Fruit fly (Drosophila melanogaster) whole organism, embryonic: Measurements from ENCODE around the gene Jhbp16.

Experiments
- Awh ChIP-seq: fragments of 200-800 bp; sonication (Bioruptor generic); IDR thresholded peaks from 2 replicates; pipeline ENCODE4, ENCODE4 v1.3.6; 2022; ENCODE audit warnings: missing biosample characterization, missing genetic modification characterization
- BEAF-32 ChIP-seq: fragments of 200-800 bp; sonication (Bioruptor generic); optimal IDR thresholded peaks from 3 replicates; lab custom pipeline; 2017; ENCODE audit warnings: missing biosample characterization, missing genetic modification characterization, mild to moderate bottlenecking, moderate library complexity, missing genetic modification reagents
- Bdp1 ChIP-seq: fragments of 200-800 bp; sonication (Bioruptor generic); optimal IDR thresholded peaks from 3 replicates; lab custom pipeline; 2016; ENCODE audit warnings: missing biosample characterization, missing genetic modification characterization
- CG10979 ChIP-seq: fragments of 200-800 bp; sonication (Bioruptor generic); optimal IDR thresholded peaks from 2 replicates; lab custom pipeline; 2018; ENCODE audit warnings: missing biosample characterization, mild to moderate bottlenecking, missing genetic modification characterization, moderate library complexity
- CG11398 ChIP-seq: fragments of 200-800 bp; sonication (Bioruptor generic); optimal IDR thresholded peaks from 2 replicates; lab custom pipeline; 2016; ENCODE audit warnings: missing biosample characterization, missing genetic modification characterization
- CG12299 ChIP-seq: fragments of 200-800 bp; sonication (Bioruptor generic); optimal IDR thresholded peaks from 2 replicates; lab custom pipeline; 2018; ENCODE audit warnings: missing biosample characterization, mild to moderate bottlenecking, missing genetic modification characterization
- CG12769 ChIP-seq: fragments of 200-800 bp; sonication (Bioruptor generic); optimal IDR thresholded peaks from 2 replicates; lab custom pipeline; 2019; ENCODE audit warnings: missing biosample characterization, mild to moderate bottlenecking, missing genetic modification characterization, moderate library complexity
- CG12942 ChIP-seq: fragments of 200-800 bp; sonication (Bioruptor generic); optimal IDR thresholded peaks from 3 replicates; lab custom pipeline; 2016; ENCODE audit warnings: missing biosample characterization, missing genetic modification characterization
- CG13287 ChIP-seq: fragments of 200-800 bp; sonication (Bioruptor generic); IDR thresholded peaks from 2 replicates; pipeline ENCODE4 v1.3.6; 2022; ENCODE audit warnings: missing biosample characterization, missing genetic modification characterization; ENCODE audit not compliant: partially characterized antibody
- CG13624 ChIP-seq: fragments of 200-800 bp; sonication (Bioruptor generic); optimal IDR thresholded peaks from 2 replicates; lab custom pipeline; 2016; ENCODE audit warnings: missing biosample characterization, missing genetic modification characterization
- CG14441 ChIP-seq: fragments of 200-800 bp; sonication (Bioruptor generic); IDR thresholded peaks from 2 replicates; pipeline ENCODE4 v1.3.6; 2022; ENCODE audit warnings: missing biosample characterization, missing genetic modification characterization
- CG17186 ChIP-seq: fragments of 200-800 bp; sonication (Bioruptor generic); optimal IDR thresholded peaks from 3 replicates; lab custom pipeline; 2017; ENCODE audit warnings: missing biosample characterization, missing genetic modification reagents, missing genetic modification characterization
- CG17359 ChIP-seq: fragments of 200-800 bp; sonication (Bioruptor generic); optimal IDR thresholded peaks from 3 replicates; lab custom pipeline; 2018; ENCODE audit warnings: missing biosample characterization, mild to moderate bottlenecking, missing genetic modification characterization, moderate library complexity
- CG17361 ChIP-seq: fragments of 200-800 bp; sonication (Bioruptor generic); IDR thresholded peaks from 3 replicates; pipeline ENCODE4 v1.3.6; 2022; ENCODE audit warnings: missing biosample characterization, missing genetic modification characterization
- CG17385 ChIP-seq: fragments of 200-800 bp; sonication (Bioruptor generic); optimal IDR thresholded peaks from 3 replicates; lab custom pipeline; 2018; ENCODE audit warnings: missing biosample characterization, mild to moderate bottlenecking, missing genetic modification characterization
- CG17568 ChIP-seq: fragments of 200-800 bp; sonication (Bioruptor generic); optimal IDR thresholded peaks from 2 replicates; lab custom pipeline; 2018; ENCODE audit warnings: missing biosample characterization, mild to moderate bottlenecking, missing genetic modification characterization, moderate library complexity
- CG18476 ChIP-seq: fragments of 200-800 bp; sonication (Bioruptor generic); optimal IDR thresholded peaks from 2 replicates; lab custom pipeline; 2016; ENCODE audit warnings: missing biosample characterization, mild to moderate bottlenecking, missing genetic modification characterization
- CG2116 ChIP-seq: fragments of 200-800 bp; sonication (Bioruptor generic); optimal IDR thresholded peaks from 3 replicates; lab custom pipeline; 2018; ENCODE audit warnings: missing biosample characterization, mild to moderate bottlenecking, missing genetic modification characterization
- CG2199 ChIP-seq: fragments of 200-800 bp; sonication (Bioruptor generic); IDR thresholded peaks from 3 replicates; pipeline ENCODE4 v1.3.6; 2022; ENCODE audit warnings: missing biosample characterization, missing genetic modification characterization
- CG3065 ChIP-seq: fragments of 200-800 bp; sonication (Bioruptor generic); optimal IDR thresholded peaks from 2 replicates; lab custom pipeline; 2016; ENCODE audit warnings: missing biosample characterization, missing genetic modification characterization
- CG4282 ChIP-seq: fragments of 200-800 bp; sonication (Bioruptor generic); optimal IDR thresholded peaks from 2 replicates; lab custom pipeline; 2016; ENCODE audit warnings: missing biosample characterization, missing genetic modification characterization
- CG4820 ChIP-seq: fragments of 200-800 bp; sonication (Bioruptor generic); optimal IDR thresholded peaks from 3 replicates; lab custom pipeline; 2016; ENCODE audit warnings: missing biosample characterization, missing genetic modification characterization
- CG4854 ChIP-seq: fragments of 200-800 bp; sonication (Bioruptor generic); optimal IDR thresholded peaks from 2 replicates; lab custom pipeline; 2016; ENCODE audit warnings: missing biosample characterization, missing genetic modification characterization, inconsistent platforms
- CG6654 ChIP-seq: fragments of 200-800 bp; sonication (Bioruptor generic); optimal IDR thresholded peaks from 2 replicates; lab custom pipeline; 2017; ENCODE audit warnings: missing biosample characterization, mild to moderate bottlenecking, missing genetic modification characterization
- Camta ChIP-seq: fragments of 200-800 bp; sonication (Bioruptor generic); optimal IDR thresholded peaks from 2 replicates; lab custom pipeline; 2016; ENCODE audit warnings: missing biosample characterization, missing genetic modification characterization
- Dad ChIP-seq: fragments of 200-800 bp; sonication (Bioruptor generic); optimal IDR thresholded peaks from 3 replicates; lab custom pipeline; 2016; ENCODE audit warnings: missing biosample characterization, missing genetic modification characterization
- Drgx ChIP-seq: fragments of 200-800 bp; sonication (Bioruptor generic); IDR thresholded peaks from 2 replicates; pipeline ENCODE4 v1.3.6; 2022; ENCODE audit warnings: missing biosample characterization, missing genetic modification characterization
- E2f2 ChIP-seq: fragments of 200-800 bp; sonication (Bioruptor generic); IDR thresholded peaks from 2 replicates; pipeline ENCODE4 v1.3.6; 2022; ENCODE audit warnings: missing biosample characterization, missing genetic modification characterization
- GATAe ChIP-seq: fragments of 200-800 bp; sonication (Bioruptor generic); conservative IDR thresholded peaks from 2 replicates; pipeline ENCODE4 v1.3.6; 2022; ENCODE audit warnings: missing biosample characterization, missing genetic modification characterization
- Gsc ChIP-seq: fragments of 200-800 bp; sonication (Bioruptor generic); IDR thresholded peaks from 2 replicates; pipeline ENCODE4 v1.3.6; 2022; ENCODE audit warnings: missing biosample characterization, missing genetic modification characterization
- HHEX ChIP-seq: fragments of 200-800 bp; sonication (Bioruptor generic); optimal IDR thresholded peaks from 3 replicates; lab custom pipeline; 2017; ENCODE audit warnings: missing biosample characterization, mild to moderate bottlenecking, missing genetic modification characterization, missing genetic modification reagents
- Hmx ChIP-seq: fragments of 200-800 bp; sonication (Bioruptor generic); optimal IDR thresholded peaks from 2 replicates; lab custom pipeline; 2016; ENCODE audit warnings: missing biosample characterization, missing genetic modification characterization
- Hr3 ChIP-seq: fragments of 200-800 bp; sonication (Bioruptor generic); optimal IDR thresholded peaks from 3 replicates; lab custom pipeline; 2016; ENCODE audit warnings: missing biosample characterization, missing genetic modification characterization
- Hsf ChIP-seq: fragments of 200-800 bp; sonication (Bioruptor generic); optimal IDR thresholded peaks from 3 replicates; lab custom pipeline; 2016; ENCODE audit warnings: missing biosample characterization, missing genetic modification characterization
- MESR4 ChIP-seq: fragments of 200-800 bp; sonication (Bioruptor generic); optimal IDR thresholded peaks from 2 replicates; lab custom pipeline; 2018; ENCODE audit warnings: missing biosample characterization, mild to moderate bottlenecking, missing genetic modification characterization, moderate library complexity
- MTF-1 ChIP-seq: fragments of 200-800 bp; sonication (Bioruptor generic); optimal IDR thresholded peaks from 2 replicates; lab custom pipeline; 2018; ENCODE audit warnings: missing biosample characterization, mild to moderate bottlenecking, missing genetic modification characterization, borderline replicate concordance
- Sin3A ChIP-seq: fragments of >200 bp; optimal IDR thresholded peaks from 2 replicates; lab custom pipeline; 2018
- Sox100B ChIP-seq: fragments of 200-800 bp; sonication (Bioruptor generic); optimal IDR thresholded peaks from 3 replicates; lab custom pipeline; 2018; ENCODE audit warnings: missing biosample characterization, mild to moderate bottlenecking, missing genetic modification characterization
- bsh ChIP-seq, 2 experiments: fragments of 200-800 bp; sonication (Bioruptor generic); optimal IDR thresholded peaks; 2 replicates each; lab custom pipeline; 2017 to 2018; ENCODE audit warnings: mild to moderate bottlenecking in 2 of 2, missing biosample characterization in 2 of 2, missing genetic modification characterization in 2 of 2, moderate library complexity in 1 of 2
- btn ChIP-seq: fragments of 200-800 bp; sonication (Bioruptor generic); optimal IDR thresholded peaks from 2 replicates; lab custom pipeline; 2016; ENCODE audit warnings: missing biosample characterization, missing genetic modification characterization
- crol ChIP-seq: fragments of 200-800 bp; sonication (Bioruptor generic); IDR thresholded peaks from 2 replicates; pipeline ENCODE4 v1.3.6; 2022; ENCODE audit warnings: missing biosample characterization, missing genetic modification characterization
- ewg ChIP-seq: fragments of 200-800 bp; sonication (Bioruptor generic); optimal IDR thresholded peaks from 3 replicates; lab custom pipeline; 2017; ENCODE audit warnings: mild to moderate bottlenecking, missing biosample characterization, missing genetic modification reagents, missing genetic modification characterization
- gcm2 ChIP-seq: fragments of 200-800 bp; sonication (Bioruptor generic); optimal IDR thresholded peaks from 2 replicates; lab custom pipeline; 2016; ENCODE audit warnings: missing biosample characterization, missing genetic modification characterization
- ham ChIP-seq: fragments of 200-800 bp; sonication (Bioruptor generic); IDR thresholded peaks from 2 replicates; pipeline ENCODE4 v1.3.6; 2022; ENCODE audit warnings: missing biosample characterization, missing genetic modification characterization
- onecut ChIP-seq: fragments of 200-800 bp; sonication (Bioruptor generic); IDR thresholded peaks from 2 replicates; pipeline ENCODE4 v1.3.6; 2022; ENCODE audit warnings: missing biosample characterization, missing genetic modification characterization
- prd ChIP-seq, 3 experiments: fragments of >200 bp in 2 of 3; fragments of 200-800 bp in 1 of 3; sonication (Bioruptor generic) in 1 of 3; optimal IDR thresholded peaks in 2 of 3; IDR thresholded peaks in 1 of 3; 2 replicates in 2 of 3; 3 replicates in 1 of 3; pipeline versions ENCODE4 v1.3.6 to Lab custom; 2017 to 2022; ENCODE audit warnings: missing biosample characterization in 1 of 3, missing genetic modification characterization in 1 of 3
- ro ChIP-seq: fragments of 200-800 bp; sonication (Bioruptor generic); IDR thresholded peaks from 2 replicates; pipeline ENCODE4 v1.3.6; 2022; ENCODE audit warnings: missing biosample characterization, missing genetic modification characterization
- scrt ChIP-seq: fragments of 200-800 bp; sonication (Bioruptor generic); optimal IDR thresholded peaks from 2 replicates; lab custom pipeline; 2018; ENCODE audit warnings: missing biosample characterization, mild to moderate bottlenecking, missing genetic modification characterization, moderate library complexity
- sug ChIP-seq: fragments of 200-800 bp; optimal IDR thresholded peaks from 2 replicates; lab custom pipeline; 2019; ENCODE audit warnings: missing biosample characterization, mild to moderate bottlenecking, missing genetic modification characterization, moderate library complexity
- tin ChIP-seq: fragments of 200-800 bp; sonication (Bioruptor generic); optimal IDR thresholded peaks from 3 replicates; lab custom pipeline; 2016; ENCODE audit warnings: missing biosample characterization, missing genetic modification characterization
- usp ChIP-seq: fragments of >200 bp; optimal IDR thresholded peaks from 2 replicates; lab custom pipeline; 2017; ENCODE audit warnings: missing biosample characterization, missing genetic modification characterization

Gene Jhbp16

DNA sequence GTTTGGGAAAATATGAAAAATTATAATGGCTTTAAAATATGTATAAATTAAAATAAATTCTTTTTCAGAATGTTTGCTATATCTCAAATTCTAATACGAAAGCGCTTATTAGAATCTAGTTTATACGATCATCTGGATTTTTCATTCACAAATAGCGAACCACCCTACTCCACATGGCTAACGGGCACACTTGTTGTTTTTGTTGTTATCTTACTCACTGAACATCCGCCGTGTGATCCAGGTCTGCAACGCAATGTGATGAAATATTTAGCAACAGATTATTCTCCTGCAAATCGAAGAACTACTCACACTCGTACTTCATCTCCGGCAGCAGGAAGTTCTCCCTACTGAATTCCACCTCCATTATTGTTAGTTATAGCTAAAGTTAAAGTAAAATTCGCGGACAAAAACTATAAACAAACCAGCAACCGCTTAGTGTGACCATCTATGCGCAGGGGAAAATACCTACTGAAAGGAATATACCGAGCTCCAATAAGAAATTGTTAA, 1.6 kb upstream of the Jhbp16 start, which contains the start of gene Archease (continued):
- TF ChIP-seq BEAF-32 (GFP tag; lab: Kevin White, UChicago) (peak; percentile 36), ewg (no peak), HHEX (GFP tag; lab: Kevin White, UChicago) (peak; percentile 38), scrt (peak; percentile 81), CG12299 (tag; lab: Kevin White, UChicago) (peak; percentile 71), GATAe (GFP tag; lab: Robert Waterston, UW) (no peak), prd (optimal IDR thresholded peaks at IDR 0.05; lab: Kevin White, UChicago) (no peak), prd (GFP tag; IDR thresholded peaks at IDR 0.05; lab: Robert Waterston, UW) (no peak), btn (GFP tag; lab: Kevin White, UChicago) (no peak), CG6654 (GFP tag; lab: Kevin White, UChicago) (no peak), Hr3 (GFP tag; lab: Kevin White, UChicago) (no peak), MTF-1 (GFP tag; lab: Kevin White, UChicago) (peak; percentile 15), Dad (GFP tag; lab: Kevin White, UChicago) (no peak), CG4854 (GFP tag; lab: Kevin White, UChicago) (peak; percentile 12), CG4282 (GFP tag; lab: Kevin White, UChicago) (no peak), Sin3A (peak; percentile 49), E2f2 (peak; percentile 59), Drgx (GFP tag; lab: Robert Waterston, UW) (peak; percentile 50), Camta (GFP tag; lab: Kevin White, UChicago) (no peak), CG17385 (GFP tag; lab: Kevin White, UChicago) (peak; percentile 65), Awh (GFP tag; lab: Robert Waterston, UW) (peak; percentile 59; the same call in 1 of the 2 replicates), onecut (peak; percentile 51), CG2116 (GFP tag; lab: Kevin White, UChicago) (peak; percentile 31), Gsc (GFP tag; lab: Robert Waterston, UW) (no peak), CG12942 (GFP tag; lab: Kevin White, UChicago) (no peak), ham (no peak), CG17361 (GFP tag; lab: Robert Waterston, UW) (peak; percentile 71; the same call in 2 of the 3 replicates), CG10979 (tag; lab: Kevin White, UChicago) (peak; percentile 56), CG12769 (tag; lab: Kevin White, UChicago) (peak; percentile 54), sug (peak; percentile 53), CG4820 (GFP tag; lab: Kevin White, UChicago) (peak; percentile 9), MESR4 (GFP tag; lab: Kevin White, UChicago) (peak; percentile 74), Hsf (GFP tag; lab: Kevin White, UChicago) (peak; percentile 45), CG17568 (GFP tag; lab: Kevin White, UChicago) (peak; percentile 99), CG14441 (GFP tag; lab: Robert Waterston, UW) (no peak), CG2199 (GFP tag; lab: Robert Waterston, UW) (no peak), Sox100B (GFP tag; lab: Kevin White, UChicago) (peak; percentile 51), CG13287 (peak; percentile 26; the same call in 1 of the 2 replicates), bsh (GFP tag; optimal IDR thresholded peaks at IDR 0.05; lab: Kevin White, UChicago) (peak; percentile 43 to 57), Bdp1 (GFP tag; lab: Kevin White, UChicago) (no peak), crol (GFP tag; lab: Robert Waterston, UW) (no peak), tin (GFP tag; lab: Kevin White, UChicago) (peak; percentile 33), Hmx (GFP tag; lab: Kevin White, UChicago) (peak; percentile 23), CG11398 (GFP tag; lab: Kevin White, UChicago) (peak; percentile 3), usp (GFP tag; lab: Kevin White, UChicago) (no peak), CG18476 (GFP tag; lab: Kevin White, UChicago) (no peak), CG3065 (no peak), CG17359 (tag; lab: Kevin White, UChicago) (peak; percentile 62), ro (GFP tag; lab: Robert Waterston, UW) (no peak), CG13624 (GFP tag; lab: Kevin White, UChicago) (peak; percentile 15), gcm2 (no peak), CG17186 (GFP tag; lab: Kevin White, UChicago) (peak; percentile 13)
